Worm (Caenorhabditis elegans): Measurements from ENCODE around the gene T19C9.10.

T19C9.10 gene

ce11 chrV:17212743-17213142 lies 23.6 kb upstream of the T19C9.10 start, which contains the start of gene srh-113:
Gene srh-113 (plus strand): TSS chrV:17213043.
- TF ChIP-seq bed-2 (GFP tag; IDR thresholded peaks at IDR 0.05) (no peak), lsy-27 (tag; optimal IDR thresholded peaks at IDR 0.05; ENCODE audit: borderline replicate concordance, insufficient read depth) (no peak), hlh-12 (tag; optimal IDR thresholded peaks at IDR 0.05) (no peak), let-526 (GFP tag; IDR thresholded peaks at IDR 0.05) (no peak), nhr-179 (tag; optimal IDR thresholded peaks at IDR 0.05) (no peak), nhr-80 (tag; optimal IDR thresholded peaks at IDR 0.05) (no peak), rcor-1 (GFP tag; IDR thresholded peaks at IDR 0.05) (no peak), ztf-25 (GFP tag; IDR thresholded peaks at IDR 0.05) (no peak), rpc-1 (optimal IDR thresholded peaks at IDR 0.05) (no peak), rpc-1 (tag; optimal IDR thresholded peaks at IDR 0.05) (no peak), hsf-1 (GFP tag; IDR thresholded peaks at IDR 0.05) (no peak), F33H1.4 (GFP tag; IDR thresholded peaks at IDR 0.05) (no peak), somi-1 (GFP tag; optimal IDR thresholded peaks at IDR 0.05) (no peak)

- TF ChIP-seq snpc-1.1 (tag; optimal IDR thresholded peaks at IDR 0.05; ENCODE audit: insufficient read depth) = peak; percentile 6
- no peak for TF ChIP-seq snpc-1.3 (tag; optimal IDR thresholded peaks at IDR 0.05; ENCODE audit: insufficient read depth)
- TF ChIP-seq snpc-4 (GFP tag; optimal IDR thresholded peaks at IDR 0.05) = no peak
- TF ChIP-seq snpc-4 (tag; optimal IDR thresholded peaks at IDR 0.05) = peak in 2 of 4 experiments; percentile 69 to 77
- TF ChIP-seq attf-6 (GFP tag; IDR thresholded peaks at IDR 0.05) = 0 out of 2 replicates have a peak, but pooled peaks have one; percentile 24
- TF ChIP-seq attf-3 (GFP tag; conservative IDR thresholded peaks at IDR 0.05) = no peak
These were observed 20.8 kb upstream of the T19C9.10 start for ce11 chrV:17215602-17216001.

ce11 chrV:17217690-17218089 lies 18.7 kb upstream of the T19C9.10 start, which contains the start of gene srbc-62:
Gene srbc-62 (plus strand): TSS chrV:17217990.
- no peak for TF ChIP-seq ama-1 (optimal IDR thresholded peaks at IDR 0.05)
- no peak for TF ChIP-seq ama-1 (GFP tag; optimal IDR thresholded peaks at IDR 0.05)
- TF ChIP-seq rec-8 (tag; optimal IDR thresholded peaks at IDR 0.05) = no peak
- TF ChIP-seq nfya-1 (tag; optimal IDR thresholded peaks at IDR 0.05; ENCODE audit: borderline replicate concordance, insufficient read depth) = no peak
- no peak for TF ChIP-seq F52B5.7 (tag; optimal IDR thresholded peaks at IDR 0.05)

ce11 chrV:17220345-17220744 lies 16.0 kb upstream of the T19C9.10 start, which contains the start of gene srh-109:
Gene srh-109 (minus strand): TSS chrV:17220445.
- TF ChIP-seq let-526 (GFP tag; IDR thresholded peaks at IDR 0.05) (no peak), C17E4.6 (GFP tag; IDR thresholded peaks at IDR 0.05) (no peak), ztf-28 (GFP tag; IDR thresholded peaks at IDR 0.05) (no peak), lsy-27 (tag; optimal IDR thresholded peaks at IDR 0.05; ENCODE audit: borderline replicate concordance, insufficient read depth) (no peak), attf-6 (GFP tag; IDR thresholded peaks at IDR 0.05) (no peak), akir-1 (GFP tag; optimal IDR thresholded peaks at IDR 0.05) (no peak), hmg-20 (GFP tag; IDR thresholded peaks at IDR 0.05) (no peak)

- no peak for TF ChIP-seq lsy-27 (tag; optimal IDR thresholded peaks at IDR 0.05; ENCODE audit: borderline replicate concordance, insufficient read depth)
- TF ChIP-seq ceh-27 (GFP tag; optimal IDR thresholded peaks at IDR 0.05) = no peak
- TF ChIP-seq nfya-1 (tag; optimal IDR thresholded peaks at IDR 0.05; ENCODE audit: borderline replicate concordance, insufficient read depth) = no peak
- no peak for TF ChIP-seq cebp-1 (GFP tag; IDR thresholded peaks at IDR 0.05)
- TF ChIP-seq cebp-1 (tag; optimal IDR thresholded peaks at IDR 0.05) = no peak
- no peak for TF ChIP-seq atf-7 (tag; optimal IDR thresholded peaks at IDR 0.05)
- TF ChIP-seq pha-4 (tag; optimal IDR thresholded peaks at IDR 0.05) = no peak
- TF ChIP-seq hrde-1 (tag; optimal IDR thresholded peaks at IDR 0.05; ENCODE audit: borderline replicate concordance) = no peak
- no peak for TF ChIP-seq somi-1 (GFP tag; optimal IDR thresholded peaks at IDR 0.05)
- no peak for TF ChIP-seq ztf-28 (GFP tag; IDR thresholded peaks at IDR 0.05)
- TF ChIP-seq Y95B8A.8 (GFP tag; IDR thresholded peaks at IDR 0.05) = no peak
- no peak for TF ChIP-seq ZK185.1 (tag; optimal IDR thresholded peaks at IDR 0.05; ENCODE audit: poor library complexity, severe bottlenecking)
- TF ChIP-seq ceh-40 (GFP tag; IDR thresholded peaks at IDR 0.05) = no peak
These were observed 13.1 kb upstream of the T19C9.10 start, which contains the start of gene srh-252 for ce11 chrV:17223305-17223704. Gene srh-252 (minus strand): TSS chrV:17223405.
